Worm (Caenorhabditis elegans) whole organism, early embryonic: ENCODE results near the gene F53A10.2.

Source experiments
- B0310.2 ChIP-seq: sonication (generic microtip); optimal IDR thresholded peaks from 2 replicates; lab custom pipeline; 2016; ENCODE audit warnings: mild to moderate bottlenecking, missing genetic modification characterization, missing compliant biosample characterization
- aly-1 ChIP-seq: sonication (generic microtip); optimal IDR thresholded peaks from 2 replicates; lab custom pipeline; 2016; ENCODE audit warnings: missing genetic modification characterization, missing compliant biosample characterization
- ama-1 ChIP-seq: fragments of 150-350 bp; optimal IDR thresholded peaks from 2 replicates; lab custom pipeline; 2014
- flt-1 ChIP-seq: fragments of 200-800 bp; sonication (Bioruptor generic); IDR thresholded peaks from 2 replicates; pipeline ENCODE4 v1.3.6; 2022; ENCODE audit warnings: missing genetic modification characterization, missing compliant biosample characterization
- hmbx-1 ChIP-seq: sonication (generic microtip); optimal IDR thresholded peaks from 2 replicates; lab custom pipeline; 2016; ENCODE audit warnings: mild to moderate bottlenecking, missing genetic modification characterization, missing compliant biosample characterization
- hmg-4 ChIP-seq: fragments of 200-800 bp; sonication (Bioruptor generic); optimal IDR thresholded peaks from 2 replicates; lab custom pipeline; 2018; ENCODE audit warnings: mild to moderate bottlenecking, missing genetic modification characterization, missing compliant biosample characterization
- hnd-1 ChIP-seq: sonication (generic microtip); optimal IDR thresholded peaks from 2 replicates; lab custom pipeline; 2016; ENCODE audit warnings: missing genetic modification characterization, missing compliant biosample characterization
- tbx-11 ChIP-seq: fragments of 200-800 bp; sonication (Bioruptor generic); IDR thresholded peaks from 2 replicates; pipeline ENCODE4 v1.3.6; 2022; ENCODE audit warnings: missing genetic modification characterization, missing compliant biosample characterization
- tbx-37 ChIP-seq: fragments of 200-800 bp; sonication (Bioruptor generic); conservative IDR thresholded peaks from 2 replicates; pipeline ENCODE4 v1.3.6; 2022; ENCODE audit warnings: missing genetic modification reagents, missing genetic modification characterization, missing compliant biosample characterization

DNA sequence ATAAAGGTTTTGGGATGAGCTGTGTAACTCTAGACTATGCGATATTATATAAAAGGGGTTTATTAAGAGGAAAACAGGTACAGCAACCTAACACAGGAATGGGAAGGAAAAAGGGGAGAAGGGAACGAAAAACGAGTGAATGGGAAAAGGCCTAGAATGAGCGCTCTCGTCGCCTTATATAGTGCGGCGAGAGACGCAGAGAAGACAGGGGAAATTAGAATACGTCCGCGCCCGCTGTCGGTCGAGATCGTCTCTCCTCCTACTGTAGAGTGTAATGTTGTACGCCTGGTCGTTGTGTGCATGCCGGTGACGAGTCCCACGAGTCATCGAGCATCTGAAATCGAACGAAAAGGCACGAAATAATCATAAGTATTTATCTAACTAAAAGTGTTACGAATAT, 43.9 kb upstream of the F53A10.2 start:
- TF ChIP-seq hmbx-1 (no peak), B0310.2 (tag; lab: Kevin White, UChicago) (no peak), ama-1 (lab: Kevin White, UChicago) (no peak), tbx-11 (no peak), tbx-37 (no peak), aly-1 (tag; lab: Kevin White, UChicago) (no peak), flt-1 (GFP tag; lab: Robert Waterston, UW) (peak; percentile 34; the same call in 1 of the 2 replicates), hmg-4 (GFP tag; lab: Kevin White, UChicago) (no peak), hnd-1 (no peak)
